Worm (Caenorhabditis elegans) whole organism, L1 larva: Measurements from ENCODE around the gene T10F2.2.

ENCODE experiments used
- ceh-8 ChIP-seq: fragments of 200-800 bp; sonication (Bioruptor generic); optimal IDR thresholded peaks from 2 replicates; lab custom pipeline; 2018; ENCODE audit warnings: mild to moderate bottlenecking, missing genetic modification characterization, moderate library complexity, missing compliant biosample characterization
- dsc-1 ChIP-seq: sonication (generic microtip); optimal IDR thresholded peaks from 2 replicates; lab custom pipeline; 2016; ENCODE audit warnings: mild to moderate bottlenecking, missing genetic modification characterization, missing compliant biosample characterization
- mep-1 ChIP-seq: fragments of 150-350 bp; optimal IDR thresholded peaks from 2 replicates; lab custom pipeline; 2014; ENCODE audit warnings: missing biosample characterization, missing genetic modification characterization
- nhr-76 ChIP-seq: sonication (generic microtip); optimal IDR thresholded peaks from 2 replicates; lab custom pipeline; 2017; ENCODE audit warnings: missing biosample characterization, missing genetic modification characterization
- nhr-77 ChIP-seq: fragments of 150-350 bp; optimal IDR thresholded peaks from 2 replicates; lab custom pipeline; 2014; ENCODE audit warnings: missing biosample characterization, missing genetic modification characterization
- ztf-11 ChIP-seq, 2 experiments: sonication (generic microtip); optimal IDR thresholded peaks; 2 replicates each; lab custom pipeline; 2016 to 2017; ENCODE audit warnings: missing genetic modification characterization in 2 of 2, missing biosample characterization in 1 of 2, missing compliant biosample characterization in 1 of 2

- TF ChIP-seq nhr-76 (tag; lab: Kevin White, UChicago), result no peak
- no peak for TF ChIP-seq ceh-8 (GFP tag; lab: Kevin White, UChicago)
- TF ChIP-seq dsc-1, result no peak
- no peak for TF ChIP-seq mep-1 (tag; lab: Kevin White, UChicago)
- no peak for TF ChIP-seq nhr-77 (tag; lab: Kevin White, UChicago)
- TF ChIP-seq ztf-11 (tag; optimal IDR thresholded peaks at IDR 0.05; lab: Kevin White, UChicago), result no peak
These were observed 38.2 kb upstream of the T10F2.2 start for ce11 chrIII:5203310-5203709.
